Fruit fly (Drosophila melanogaster) whole organism, wandering third instar larva: ENCODE results near the gene CG46303.

Experiments used
- Abd-B ChIP-seq: fragments of >200 bp; optimal IDR thresholded peaks from 2 replicates; lab custom pipeline; 2017; ENCODE audit warnings: missing biosample characterization, missing genetic modification characterization
- CG32264 ChIP-seq: fragments of 200-800 bp; sonication (Bioruptor generic); optimal IDR thresholded peaks from 2 replicates; lab custom pipeline; 2016; ENCODE audit warnings: missing biosample characterization, missing genetic modification characterization
- CG9705 ChIP-seq: fragments of 200-800 bp; sonication (Bioruptor generic); optimal IDR thresholded peaks from 2 replicates; lab custom pipeline; 2018; ENCODE audit warnings: missing biosample characterization, mild to moderate bottlenecking, missing genetic modification characterization
- CrebA ChIP-seq: fragments of 200-800 bp; sonication (Bioruptor generic); optimal IDR thresholded peaks from 2 replicates; lab custom pipeline; 2016; ENCODE audit warnings: missing biosample characterization, mild to moderate bottlenecking, missing genetic modification characterization, borderline replicate concordance
- Dfd ChIP-seq: fragments of >200 bp; optimal IDR thresholded peaks from 2 replicates; lab custom pipeline; 2017; ENCODE audit warnings: missing biosample characterization, missing genetic modification characterization
- Dif ChIP-seq: fragments of 200-275, 200-300 bp; sonication (Bioruptor generic); optimal IDR thresholded peaks from 2 replicates; lab custom pipeline; 2018; ENCODE audit warnings: missing biosample characterization, missing genetic modification characterization; ENCODE audit not compliant: partially characterized antibody
- GATAd ChIP-seq: sonication (Bioruptor generic); optimal IDR thresholded peaks from 2 replicates; lab custom pipeline; 2016; ENCODE audit warnings: missing biosample characterization, missing genetic modification characterization
- Hnf4 ChIP-seq: fragments of 200-800 bp; sonication (Bioruptor generic); optimal IDR thresholded peaks from 2 replicates; lab custom pipeline; 2016; ENCODE audit warnings: missing biosample characterization, mild to moderate bottlenecking, missing genetic modification characterization
- Hr78 ChIP-seq: fragments of >200 bp; optimal IDR thresholded peaks from 2 replicates; lab custom pipeline; 2017; ENCODE audit warnings: missing biosample characterization, missing genetic modification characterization
- Hr83 ChIP-seq: fragments of 200-300 bp; sonication (Bioruptor generic); optimal IDR thresholded peaks from 2 replicates; lab custom pipeline; 2016; ENCODE audit warnings: missing biosample characterization, mild to moderate bottlenecking, missing genetic modification characterization, moderate library complexity; ENCODE audit not compliant: poor library complexity, severe bottlenecking
- Jra ChIP-seq: sonication (Bioruptor generic); optimal IDR thresholded peaks from 2 replicates; lab custom pipeline; 2016; ENCODE audit warnings: missing biosample characterization, missing genetic modification characterization
- Mio ChIP-seq: sonication (Bioruptor generic); optimal IDR thresholded peaks from 2 replicates; lab custom pipeline; 2016; ENCODE audit warnings: missing biosample characterization, missing genetic modification characterization
- Myc ChIP-seq: fragments of >200 bp; optimal IDR thresholded peaks from 2 replicates; lab custom pipeline; 2017
- N ChIP-seq: fragments of >200 bp; optimal IDR thresholded peaks from 2 replicates; lab custom pipeline; 2018; ENCODE audit warnings: missing biosample characterization, missing external identifiers, missing genetic modification characterization
- OdsH ChIP-seq: fragments of 200-800 bp; sonication (Bioruptor generic); optimal IDR thresholded peaks from 2 replicates; lab custom pipeline; 2016; ENCODE audit warnings: missing biosample characterization, mild to moderate bottlenecking, missing genetic modification characterization
- Rel ChIP-seq, 2 experiments: fragments of 200-800 bp; sonication (Bioruptor generic) in 1 of 2; optimal IDR thresholded peaks; 2 replicates in 1 of 2; 3 replicates in 1 of 2; lab custom pipeline; 2016 to 2019; ENCODE audit warnings: mild to moderate bottlenecking in 2 of 2, missing biosample characterization in 2 of 2, missing genetic modification characterization in 2 of 2, moderate library complexity in 1 of 2
- Sp1 ChIP-seq: fragments of 200-800 bp; sonication (Bioruptor generic); optimal IDR thresholded peaks from 3 replicates; lab custom pipeline; 2019; ENCODE audit warnings: missing biosample characterization, mild to moderate bottlenecking, missing genetic modification characterization, moderate library complexity
- Vsx2 ChIP-seq: fragments of 200-300, 225-300 bp; sonication (Bioruptor generic); optimal IDR thresholded peaks from 2 replicates; lab custom pipeline; 2018; ENCODE audit warnings: missing biosample characterization, missing genetic modification characterization; ENCODE audit not compliant: partially characterized antibody
- br ChIP-seq: fragments of 200-800 bp; sonication (Bioruptor generic); optimal IDR thresholded peaks from 2 replicates; lab custom pipeline; 2016; ENCODE audit warnings: missing biosample characterization, missing genetic modification characterization
- brk ChIP-seq: fragments of 200-800 bp; sonication (Bioruptor generic); optimal IDR thresholded peaks from 2 replicates; lab custom pipeline; 2016; ENCODE audit warnings: missing biosample characterization, mild to moderate bottlenecking, missing genetic modification characterization
- dl ChIP-seq, 2 experiments: fragments of 175-275, 200-275 bp in 1 of 2; fragments of 200-275 bp in 1 of 2; sonication (Bioruptor generic); optimal IDR thresholded peaks; lab custom pipeline; 2018; ENCODE audit warnings: mild to moderate bottlenecking in 2 of 2, missing biosample characterization in 2 of 2, missing genetic modification characterization in 2 of 2, moderate library complexity in 2 of 2; ENCODE audit not compliant: partially characterized antibody in 2 of 2, insufficient read depth in 1 of 2
- dmrt93B ChIP-seq: fragments of 200-800 bp; sonication (Bioruptor generic); optimal IDR thresholded peaks from 2 replicates; lab custom pipeline; 2018; ENCODE audit warnings: missing biosample characterization, mild to moderate bottlenecking, missing genetic modification characterization
- dsf ChIP-seq: sonication (Bioruptor generic); optimal IDR thresholded peaks from 2 replicates; lab custom pipeline; 2016; ENCODE audit warnings: missing biosample characterization, missing genetic modification characterization, borderline replicate concordance
- ey ChIP-seq: fragments of 200-800 bp; sonication (Bioruptor generic); optimal IDR thresholded peaks from 2 replicates; lab custom pipeline; 2016; ENCODE audit warnings: missing biosample characterization, missing genetic modification characterization
- foxo ChIP-seq, 2 experiments: fragments of 200-800 bp; sonication (Bioruptor generic); optimal IDR thresholded peaks; 2 replicates in 1 of 2; 3 replicates in 1 of 2; lab custom pipeline; 2016 to 2017; ENCODE audit warnings: missing biosample characterization in 2 of 2, missing genetic modification characterization in 2 of 2
- fru ChIP-seq: fragments of 200-800 bp; sonication (Bioruptor generic); optimal IDR thresholded peaks from 3 replicates; lab custom pipeline; 2016; ENCODE audit warnings: missing biosample characterization, mild to moderate bottlenecking, missing genetic modification characterization
- h ChIP-seq: fragments of 200-800 bp; sonication (Bioruptor generic); optimal IDR thresholded peaks from 3 replicates; lab custom pipeline; 2016; ENCODE audit warnings: missing biosample characterization, mild to moderate bottlenecking, missing genetic modification characterization
- jim ChIP-seq: fragments of 175-275, 200-325 bp; sonication (Bioruptor generic); optimal IDR thresholded peaks from 2 replicates; lab custom pipeline; 2016; ENCODE audit warnings: missing biosample characterization, mild to moderate bottlenecking, missing genetic modification characterization
- lola ChIP-seq: fragments of >200 bp; optimal IDR thresholded peaks from 2 replicates; lab custom pipeline; 2017; ENCODE audit warnings: missing biosample characterization, missing genetic modification characterization
- pan ChIP-seq: fragments of >200 bp; optimal IDR thresholded peaks from 2 replicates; lab custom pipeline; 2017
- psq ChIP-seq: fragments of 200-800 bp; sonication (Bioruptor generic); optimal IDR thresholded peaks from 3 replicates; lab custom pipeline; 2017; ENCODE audit warnings: missing biosample characterization, mild to moderate bottlenecking, missing genetic modification characterization, moderate library complexity
- rgr ChIP-seq: fragments of 200-800 bp; sonication (Bioruptor generic); optimal IDR thresholded peaks from 3 replicates; lab custom pipeline; 2016; ENCODE audit warnings: missing biosample characterization, mild to moderate bottlenecking, missing genetic modification characterization
- sage ChIP-seq: fragments of 200-800 bp; sonication (Bioruptor generic); optimal IDR thresholded peaks from 2 replicates; lab custom pipeline; 2016; ENCODE audit warnings: missing biosample characterization, mild to moderate bottlenecking, missing genetic modification characterization
- sv ChIP-seq: fragments of 200-800 bp; sonication (Bioruptor generic); optimal IDR thresholded peaks from 3 replicates; lab custom pipeline; 2016; ENCODE audit warnings: missing biosample characterization, missing genetic modification characterization
- tai ChIP-seq: sonication (Bioruptor generic); optimal IDR thresholded peaks from 2 replicates; lab custom pipeline; 2016; ENCODE audit warnings: missing biosample characterization, missing genetic modification characterization
- usp ChIP-seq: fragments of >200 bp; optimal IDR thresholded peaks from 2 replicates; lab custom pipeline; 2017; ENCODE audit warnings: missing biosample characterization, missing genetic modification characterization
- woc ChIP-seq: sonication (Bioruptor generic); optimal IDR thresholded peaks from 2 replicates; lab custom pipeline; 2016; ENCODE audit warnings: missing biosample characterization, mild to moderate bottlenecking, missing genetic modification characterization

CG46303 gene

dm6 chr3R:5797709-5798108 is 24.1 kb upstream of the CG46303 start:
- TF ChIP-seq CG32264 (no peak), jim (GFP tag; lab: Kevin White, UChicago) (no peak), lola (GFP tag; lab: Kevin White, UChicago) (no peak), dmrt93B (GFP tag; lab: Kevin White, UChicago) (no peak), Abd-B (no peak)

dm6 chr3R:5801703-5802436 is 19.9 kb upstream of the CG46303 start, which contains the start of gene CG11000:
TSS of gene CG11000 (plus strand) at chr3R:5802328.
- no peak for TF ChIP-seq Dif (GFP tag; lab: Kevin White, UChicago)
- TF ChIP-seq foxo (GFP tag; optimal IDR thresholded peaks at IDR 0.05; lab: Kevin White, UChicago) = no peak
- no peak for TF ChIP-seq rgr
- no peak for TF ChIP-seq CrebA (GFP tag; lab: Kevin White, UChicago)
- TF ChIP-seq woc = no peak
- no peak for TF ChIP-seq OdsH (GFP tag; lab: Kevin White, UChicago)
- no peak for TF ChIP-seq dmrt93B (GFP tag; lab: Kevin White, UChicago)
- TF ChIP-seq brk (GFP tag; lab: Kevin White, UChicago) = no peak
- no peak for TF ChIP-seq Vsx2 (GFP tag; lab: Kevin White, UChicago)
- no peak for TF ChIP-seq Hr83 (GFP tag; lab: Kevin White, UChicago)

- no peak for TF ChIP-seq Hnf4 (GFP tag; lab: Kevin White, UChicago)
- peak; percentile 25 for TF ChIP-seq CrebA (GFP tag; lab: Kevin White, UChicago)
- no peak for TF ChIP-seq tai
- no peak for TF ChIP-seq br
- TF ChIP-seq, all 38 proteins: peak for 1
Measured at dm6 chr3R:5813157-5813659, 8.6 kb upstream of the CG46303 start, which contains the start of gene CG42675. TSS of gene CG42675 (plus strand) at chr3R:5813609.

- peak; percentile 33 for TF ChIP-seq sage
- no peak for TF ChIP-seq Myc (lab: Kevin White, UChicago)
Measured at dm6 chr3R:5821243-5821642, 529 bp upstream of the CG46303 start, which contains the start of gene Hpr1. TSS of gene Hpr1 (minus strand) at chr3R:5821440.

- TF ChIP-seq Myc (lab: Kevin White, UChicago) = peak; percentile 33
- TF ChIP-seq foxo (GFP tag; optimal IDR thresholded peaks at IDR 0.05; lab: Kevin White, UChicago) = peak in 1 of 2 experiments; percentile 79
- peak; percentile 50 for TF ChIP-seq ey (GFP tag; lab: Kevin White, UChicago)
- TF ChIP-seq Hnf4 (GFP tag; lab: Kevin White, UChicago) = peak; percentile 88
- TF ChIP-seq rgr = peak; percentile 82
- no peak for TF ChIP-seq dl (GFP tag; optimal IDR thresholded peaks at IDR 0.05; lab: Kevin White, UChicago; ENCODE audit: insufficient read depth in 1 of 2, partially characterized antibody in 2 of 2)
- peak; percentile 45 for TF ChIP-seq dmrt93B (GFP tag; lab: Kevin White, UChicago)
- no peak for TF ChIP-seq Hr78 (GFP tag; lab: Kevin White, UChicago)
- no peak for TF ChIP-seq tai
- peak; percentile 76 for TF ChIP-seq woc
- TF ChIP-seq usp (GFP tag; lab: Kevin White, UChicago) = no peak
- peak; percentile 70 for TF ChIP-seq Sp1 (GFP tag; lab: Kevin White, UChicago)
- no peak for TF ChIP-seq Mio
- TF ChIP-seq Hr83 (GFP tag; lab: Kevin White, UChicago) = peak; percentile 27
- TF ChIP-seq h (GFP tag; lab: Kevin White, UChicago) = peak; percentile 83
- TF ChIP-seq pan (lab: Kevin White, UChicago) = no peak
- TF ChIP-seq sv (GFP tag; lab: Kevin White, UChicago) = peak; percentile 68
- TF ChIP-seq GATAd (GFP tag; lab: Kevin White, UChicago) = no peak
- TF ChIP-seq Jra (GFP tag; lab: Kevin White, UChicago) = peak; percentile 86
- peak; percentile 70 for TF ChIP-seq br
- TF ChIP-seq Rel (GFP tag; optimal IDR thresholded peaks at IDR 0.05; lab: Kevin White, UChicago) = peak; percentile 25
- peak; percentile 41 for TF ChIP-seq Rel (tag; optimal IDR thresholded peaks at IDR 0.05; lab: Kevin White, UChicago)
- peak; percentile 21 for TF ChIP-seq CG32264
- TF ChIP-seq CrebA (GFP tag; lab: Kevin White, UChicago) = peak; percentile 46
- peak; percentile 67 for TF ChIP-seq fru
- TF ChIP-seq lola (GFP tag; lab: Kevin White, UChicago) = no peak
- peak; percentile 58 for TF ChIP-seq dsf (GFP tag; lab: Kevin White, UChicago)
- peak; percentile 68 for TF ChIP-seq psq (GFP tag; lab: Kevin White, UChicago)
- TF ChIP-seq CG9705 = peak; percentile 48
- TF ChIP-seq jim (GFP tag; lab: Kevin White, UChicago) = no peak
- no peak for TF ChIP-seq N
- TF ChIP-seq Dfd (GFP tag; lab: Kevin White, UChicago) = no peak
- TF ChIP-seq Vsx2 (GFP tag; lab: Kevin White, UChicago) = no peak
- TF ChIP-seq Abd-B = no peak
- peak; percentile 78 for TF ChIP-seq sage
- no peak for TF ChIP-seq Dif (GFP tag; lab: Kevin White, UChicago)
Measured at dm6 chr3R:5824456-5824855, 2.7 kb downstream of the CG46303 start, which contains the start of the genes Sec20 and dgrn. TSS of gene Sec20 (minus strand) at chr3R:5824532. TSS of gene dgrn (plus strand) at chr3R:5824615.
